Fruit fly (Drosophila melanogaster) whole organism, embryonic: ENCODE results near the gene Girdin.

Source experiments
- Awh ChIP-seq: fragments of 200-800 bp; sonication (Bioruptor generic); IDR thresholded peaks from 2 replicates; pipeline ENCODE4, ENCODE4 v1.3.6; 2022; ENCODE audit warnings: missing biosample characterization, missing genetic modification characterization
- CG11093 ChIP-seq: fragments of 200-800 bp; sonication (Bioruptor generic); IDR thresholded peaks from 3 replicates; pipeline ENCODE4 v1.3.6; 2022; ENCODE audit warnings: missing biosample characterization, missing genetic modification characterization
- CG11398 ChIP-seq: fragments of 200-800 bp; sonication (Bioruptor generic); optimal IDR thresholded peaks from 2 replicates; lab custom pipeline; 2016; ENCODE audit warnings: missing biosample characterization, missing genetic modification characterization
- CG11695 ChIP-seq: fragments of 200-800 bp; sonication (Bioruptor generic); IDR thresholded peaks from 3 replicates; pipeline ENCODE4 v1.3.6; 2022; ENCODE audit warnings: missing biosample characterization, missing genetic modification characterization
- CG12155 ChIP-seq: fragments of 200-800 bp; sonication (Bioruptor generic); optimal IDR thresholded peaks from 3 replicates; lab custom pipeline; 2016; ENCODE audit warnings: missing biosample characterization, missing genetic modification characterization
- CG15073 ChIP-seq: fragments of 200-800 bp; sonication (Bioruptor generic); optimal IDR thresholded peaks from 2 replicates; lab custom pipeline; 2016; ENCODE audit warnings: missing biosample characterization, missing genetic modification characterization
- CG16779 ChIP-seq: fragments of 200-800 bp; sonication (Bioruptor generic); IDR thresholded peaks from 2 replicates; pipeline ENCODE4 v1.3.6; 2022; ENCODE audit warnings: missing biosample characterization, missing genetic modification characterization
- CG16813 ChIP-seq: fragments of 200-800 bp; sonication (Bioruptor generic); IDR thresholded peaks from 3 replicates; pipeline ENCODE4 v1.3.6; 2022; ENCODE audit warnings: missing biosample characterization, missing genetic modification characterization; ENCODE audit not compliant: partially characterized antibody
- CG17359 ChIP-seq: fragments of 200-800 bp; sonication (Bioruptor generic); optimal IDR thresholded peaks from 3 replicates; lab custom pipeline; 2018; ENCODE audit warnings: missing biosample characterization, mild to moderate bottlenecking, missing genetic modification characterization, moderate library complexity
- CG17361 ChIP-seq: fragments of 200-800 bp; sonication (Bioruptor generic); IDR thresholded peaks from 3 replicates; pipeline ENCODE4 v1.3.6; 2022; ENCODE audit warnings: missing biosample characterization, missing genetic modification characterization
- CG2199 ChIP-seq: fragments of 200-800 bp; sonication (Bioruptor generic); IDR thresholded peaks from 3 replicates; pipeline ENCODE4 v1.3.6; 2022; ENCODE audit warnings: missing biosample characterization, missing genetic modification characterization
- CG30431 ChIP-seq: fragments of 200-800 bp; sonication (Bioruptor generic); optimal IDR thresholded peaks from 2 replicates; lab custom pipeline; 2017; ENCODE audit warnings: missing biosample characterization, missing genetic modification characterization
- CG32767 ChIP-seq: fragments of 200-800 bp; sonication (Bioruptor generic); IDR thresholded peaks from 2 replicates; pipeline ENCODE4 v1.3.6; 2022; ENCODE audit warnings: missing biosample characterization, missing genetic modification characterization
- CG3726 ChIP-seq: fragments of 200-800 bp; sonication (Bioruptor generic); IDR thresholded peaks from 3 replicates; pipeline ENCODE4, ENCODE4 v1.3.6; 2022; ENCODE audit warnings: missing biosample characterization, missing genetic modification characterization
- CG5245 ChIP-seq: fragments of 200-800 bp; sonication (Bioruptor generic); optimal IDR thresholded peaks from 3 replicates; lab custom pipeline; 2016; ENCODE audit warnings: missing biosample characterization, missing genetic modification characterization
- CG6683 ChIP-seq: fragments of 200-800 bp; sonication (Bioruptor generic); optimal IDR thresholded peaks from 2 replicates; lab custom pipeline; 2017; ENCODE audit warnings: missing biosample characterization, mild to moderate bottlenecking, missing genetic modification characterization, missing genetic modification reagents
- CG6854 ChIP-seq: fragments of 200-800 bp; sonication (Bioruptor generic); optimal IDR thresholded peaks from 3 replicates; lab custom pipeline; 2017; ENCODE audit warnings: missing biosample characterization, mild to moderate bottlenecking, missing genetic modification characterization
- CG7963 ChIP-seq: fragments of 200-800 bp; sonication (Bioruptor generic); IDR thresholded peaks from 3 replicates; pipeline ENCODE4 v1.3.6; 2022; ENCODE audit warnings: missing biosample characterization, missing genetic modification characterization; ENCODE audit not compliant: partially characterized antibody
- CG8089 ChIP-seq: fragments of 200-800 bp; sonication (Bioruptor generic); optimal IDR thresholded peaks from 3 replicates; lab custom pipeline; 2016; ENCODE audit warnings: missing biosample characterization, missing genetic modification characterization
- CG8944 ChIP-seq: fragments of 200-800 bp; sonication (Bioruptor generic); optimal IDR thresholded peaks from 3 replicates; lab custom pipeline; 2016; ENCODE audit warnings: missing biosample characterization, missing genetic modification characterization
- CHES-1-like ChIP-seq: fragments of 200-800 bp; sonication (Bioruptor generic); optimal IDR thresholded peaks from 2 replicates; lab custom pipeline; 2016; ENCODE audit warnings: missing biosample characterization, missing genetic modification characterization
- Eip74EF ChIP-seq, 2 experiments: fragments of 200-800 bp in 1 of 2; fragments of >200 bp in 1 of 2; sonication (Bioruptor generic) in 1 of 2; optimal IDR thresholded peaks; 2 replicates each; lab custom pipeline; 2017 to 2019; ENCODE audit warnings: missing biosample characterization in 2 of 2, missing genetic modification characterization in 2 of 2, mild to moderate bottlenecking in 1 of 2, moderate library complexity in 1 of 2
- Fer1 ChIP-seq: fragments of 200-800 bp; sonication (Bioruptor generic); optimal IDR thresholded peaks from 2 replicates; lab custom pipeline; 2017; ENCODE audit warnings: missing biosample characterization, mild to moderate bottlenecking, missing genetic modification characterization
- Gug ChIP-seq: fragments of 200-800 bp; sonication (Bioruptor generic); IDR thresholded peaks from 4 replicates; pipeline ENCODE4 v1.3.6; 2022; ENCODE audit warnings: missing biosample characterization, missing genetic modification characterization
- Hr39 ChIP-seq: fragments of >200 bp; optimal IDR thresholded peaks from 2 replicates; lab custom pipeline; 2017
- MBD-R2 ChIP-seq: fragments of 200-800 bp; sonication (Bioruptor generic); IDR thresholded peaks from 2 replicates; pipeline ENCODE4 v1.3.6; 2022; ENCODE audit warnings: missing biosample characterization, missing genetic modification characterization
- Max ChIP-seq: fragments of 200-800 bp; sonication (Bioruptor generic); optimal IDR thresholded peaks from 2 replicates; lab custom pipeline; 2016; ENCODE audit warnings: missing biosample characterization, mild to moderate bottlenecking, missing genetic modification characterization
- Neu2 ChIP-seq: fragments of 200-800 bp; sonication (Bioruptor generic); optimal IDR thresholded peaks from 3 replicates; lab custom pipeline; 2016; ENCODE audit warnings: missing biosample characterization, missing genetic modification characterization, borderline replicate concordance
- NfI ChIP-seq: fragments of 200-800 bp; sonication (Bioruptor generic); optimal IDR thresholded peaks from 3 replicates; lab custom pipeline; 2018; ENCODE audit warnings: missing biosample characterization, mild to moderate bottlenecking, missing genetic modification characterization, moderate library complexity
- ci ChIP-seq: fragments of 200-800 bp; sonication (Bioruptor generic); IDR thresholded peaks from 3 replicates; pipeline ENCODE4 v1.3.6; 2022; ENCODE audit warnings: missing biosample characterization, missing genetic modification characterization
- da ChIP-seq: fragments of 200-800 bp; sonication (Bioruptor generic); optimal IDR thresholded peaks from 2 replicates; lab custom pipeline; 2016; ENCODE audit warnings: missing biosample characterization, missing genetic modification characterization
- disco-r ChIP-seq: fragments of 200-800 bp; sonication (Bioruptor generic); optimal IDR thresholded peaks from 2 replicates; lab custom pipeline; 2016; ENCODE audit warnings: missing biosample characterization, missing genetic modification characterization
- gro ChIP-seq: fragments of 200-800 bp; sonication (Bioruptor generic); optimal IDR thresholded peaks from 2 replicates; lab custom pipeline; 2016; ENCODE audit warnings: missing biosample characterization, missing genetic modification characterization
- jing ChIP-seq: fragments of 200-800 bp; sonication (Bioruptor generic); optimal IDR thresholded peaks from 2 replicates; lab custom pipeline; 2018; ENCODE audit warnings: missing biosample characterization, mild to moderate bottlenecking, missing genetic modification characterization
- kah ChIP-seq: fragments of 200-800 bp; sonication (Bioruptor generic); optimal IDR thresholded peaks from 2 replicates; lab custom pipeline; 2018; ENCODE audit warnings: missing biosample characterization, mild to moderate bottlenecking, missing genetic modification characterization
- odd ChIP-seq: fragments of 200-800 bp; sonication (Bioruptor generic); optimal IDR thresholded peaks from 2 replicates; lab custom pipeline; 2017; ENCODE audit warnings: missing biosample characterization, mild to moderate bottlenecking, missing genetic modification characterization
- p53 ChIP-seq: fragments of 200-800 bp; sonication (Bioruptor generic); optimal IDR thresholded peaks from 2 replicates; lab custom pipeline; 2016; ENCODE audit warnings: missing biosample characterization, missing genetic modification characterization
- pfk ChIP-seq: fragments of 200-800 bp; sonication (Bioruptor generic); optimal IDR thresholded peaks from 2 replicates; lab custom pipeline; 2018; ENCODE audit warnings: missing biosample characterization, mild to moderate bottlenecking, missing genetic modification characterization, moderate library complexity
- pho ChIP-seq: fragments of 200-800 bp; sonication (Bioruptor generic); optimal IDR thresholded peaks from 2 replicates; lab custom pipeline; 2016; ENCODE audit warnings: missing biosample characterization, missing genetic modification characterization
- ranshi ChIP-seq: fragments of 200-800 bp; sonication (Bioruptor generic); IDR thresholded peaks from 2 replicates; pipeline ENCODE4 v1.3.6; 2022; ENCODE audit warnings: missing biosample characterization, missing genetic modification characterization
- ro ChIP-seq: fragments of 200-800 bp; sonication (Bioruptor generic); IDR thresholded peaks from 2 replicates; pipeline ENCODE4 v1.3.6; 2022; ENCODE audit warnings: missing biosample characterization, missing genetic modification characterization
- sob ChIP-seq: fragments of 200-800 bp; sonication (Bioruptor generic); IDR thresholded peaks from 2 replicates; pipeline ENCODE4 v1.3.6; 2022; ENCODE audit warnings: missing biosample characterization, missing genetic modification characterization
- sqz ChIP-seq: fragments of 200-800 bp; sonication (Bioruptor generic); optimal IDR thresholded peaks from 3 replicates; lab custom pipeline; 2018; ENCODE audit warnings: missing biosample characterization, mild to moderate bottlenecking, missing genetic modification characterization
- tgo ChIP-seq: fragments of 200-800 bp; sonication (Bioruptor generic); IDR thresholded peaks from 3 replicates; pipeline ENCODE4 v1.3.6; 2022; ENCODE audit warnings: missing biosample characterization, missing genetic modification characterization
- tna ChIP-seq: fragments of 200-800 bp; sonication (Bioruptor generic); IDR thresholded peaks from 2 replicates; pipeline ENCODE4 v1.3.6; 2022; ENCODE audit warnings: missing biosample characterization, missing genetic modification characterization; ENCODE audit not compliant: partially characterized antibody
- toy ChIP-seq: fragments of 200-800 bp; sonication (Bioruptor generic); IDR thresholded peaks from 2 replicates; pipeline ENCODE4 v1.3.6; 2022; ENCODE audit warnings: missing biosample characterization, missing genetic modification characterization
- trh ChIP-seq: fragments of 200-800 bp; sonication (Bioruptor generic); optimal IDR thresholded peaks from 2 replicates; lab custom pipeline; 2016; ENCODE audit warnings: missing biosample characterization, missing genetic modification characterization
- twi ChIP-seq: fragments of 200-800 bp; optimal IDR thresholded peaks from 2 replicates; lab custom pipeline; 2019; ENCODE audit warnings: missing biosample characterization, mild to moderate bottlenecking, missing genetic modification characterization, moderate library complexity
- vfl ChIP-seq: fragments of 200-800 bp; sonication (Bioruptor generic); optimal IDR thresholded peaks from 2 replicates; lab custom pipeline; 2016; ENCODE audit warnings: missing biosample characterization, missing genetic modification characterization
- z ChIP-seq: fragments of 200-800 bp; sonication (Bioruptor generic); IDR thresholded peaks from 3 replicates; pipeline ENCODE4 v1.3.6; 2022; ENCODE audit warnings: missing biosample characterization, missing genetic modification characterization
- zfh1 ChIP-seq: fragments of 200-800 bp; sonication (Bioruptor generic); IDR thresholded peaks from 3 replicates; pipeline ENCODE4 v1.3.6; 2022; ENCODE audit warnings: missing biosample characterization, missing genetic modification characterization

Girdin gene

dm6 chr3L:3178530-3179096 is at the start of gene Girdin, which contains the start of gene MnM (continued):
- TF ChIP-seq CG11695 (GFP tag; lab: Robert Waterston, UW) (no peak), CG16813 (GFP tag; lab: Robert Waterston, UW) (peak; percentile 88), da (GFP tag; lab: Kevin White, UChicago) (peak; percentile 28), odd (GFP tag; lab: Kevin White, UChicago) (no peak), CG6854 (no peak), CG6683 (GFP tag; lab: Kevin White, UChicago) (no peak), kah (GFP tag; lab: Kevin White, UChicago) (no peak), sob (peak; percentile 62), CG8089 (GFP tag; lab: Kevin White, UChicago) (peak; percentile 64), CG15073 (GFP tag; lab: Kevin White, UChicago) (no peak), CG3726 (GFP tag; lab: Robert Waterston, UW) (no peak), Gug (peak; percentile 56; the same call in 2 of the 4 replicates), CG7963 (GFP tag; lab: Robert Waterston, UW) (0 out of 3 replicates have a peak, but pooled peaks have one; percentile 43), vfl (GFP tag; lab: Kevin White, UChicago) (peak; percentile 56), twi (peak; percentile 43), trh (GFP tag; lab: Kevin White, UChicago) (peak; percentile 17), tna (GFP tag; lab: Robert Waterston, UW) (peak; percentile 43; the same call in 1 of the 2 replicates), MBD-R2 (peak; percentile 63; the same call in 1 of the 2 replicates), tgo (peak; percentile 21; the same call in 1 of the 3 replicates), pfk (GFP tag; lab: Kevin White, UChicago) (no peak), p53 (GFP tag; lab: Kevin White, UChicago) (peak; percentile 40), CG30431 (peak; percentile 15), zfh1 (GFP tag; lab: Robert Waterston, UW) (peak; percentile 16; the same call in 1 of the 3 replicates), toy (GFP tag; lab: Robert Waterston, UW) (no peak), Eip74EF (GFP tag; optimal IDR thresholded peaks at IDR 0.05; lab: Kevin White, UChicago) (no peak), ranshi (GFP tag; lab: Robert Waterston, UW) (peak; percentile 54; the same call in 1 of the 2 replicates), ci (GFP tag; lab: Robert Waterston, UW) (peak; percentile 53; the same call in 1 of the 3 replicates), Awh (GFP tag; lab: Robert Waterston, UW) (no peak), CHES-1-like (GFP tag; lab: Kevin White, UChicago) (peak; percentile 86), z (GFP tag; lab: Robert Waterston, UW) (no peak), jing (GFP tag; lab: Kevin White, UChicago) (no peak), CG5245 (peak; percentile 55), sqz (GFP tag; lab: Kevin White, UChicago) (no peak), Hr39 (lab: Kevin White, UChicago) (no peak), NfI (GFP tag; lab: Kevin White, UChicago) (peak; percentile 53), CG17361 (GFP tag; lab: Robert Waterston, UW) (no peak; the same call in none of the 3 replicates), CG11093 (GFP tag; lab: Robert Waterston, UW) (no peak), disco-r (GFP tag; lab: Kevin White, UChicago) (peak; percentile 44), CG8944 (GFP tag; lab: Kevin White, UChicago) (peak; percentile 66), CG16779 (GFP tag; lab: Robert Waterston, UW) (no peak), CG11398 (GFP tag; lab: Kevin White, UChicago) (no peak), CG2199 (GFP tag; lab: Robert Waterston, UW) (no peak), CG17359 (tag; lab: Kevin White, UChicago) (no peak), Fer1 (GFP tag; lab: Kevin White, UChicago) (no peak), pho (GFP tag; lab: Kevin White, UChicago) (peak; percentile 86), Max (peak; percentile 43), ro (no peak), CG32767 (GFP tag; lab: Robert Waterston, UW) (no peak), Neu2 (GFP tag; lab: Kevin White, UChicago) (peak; percentile 50), gro (GFP tag; lab: Kevin White, UChicago) (peak; percentile 63), CG12155 (GFP tag; lab: Kevin White, UChicago) (peak; percentile 71)
